Worm (Caenorhabditis elegans): Measurements from ENCODE around the gene srd-2.

ce11 chrII:10174338-10174737 is 13.4 kb downstream of the srd-2 start, which contains the start of gene F33H1.4:
- peak; percentile 80 for TF ChIP-seq F33H1.4 (GFP tag; IDR thresholded peaks at IDR 0.05)
- TF ChIP-seq T26A5.8 (tag; optimal IDR thresholded peaks at IDR 0.05), result no peak
- 0 out of 2 replicates have a peak, but pooled peaks have one; percentile 48 for TF ChIP-seq B0336.3 (GFP tag; IDR thresholded peaks at IDR 0.05)
- no peak for TF ChIP-seq F23B12.7 (tag; optimal IDR thresholded peaks at IDR 0.05; ENCODE audit: insufficient read depth)
- no peak for TF ChIP-seq pha-4 (tag; optimal IDR thresholded peaks at IDR 0.05)
- TF ChIP-seq snpc-4 (GFP tag; optimal IDR thresholded peaks at IDR 0.05), result no peak
- TF ChIP-seq snpc-4 (tag; optimal IDR thresholded peaks at IDR 0.05), result peak in 1 of 4 experiments; percentile 6
- no peak for TF ChIP-seq fkh-3 (tag; optimal IDR thresholded peaks at IDR 0.05)
- no peak for TF ChIP-seq nfya-2 (GFP tag; IDR thresholded peaks at IDR 0.05)
- no peak for TF ChIP-seq F39B2.1 (GFP tag; IDR thresholded peaks at IDR 0.05)
- peak; percentile 26 for TF ChIP-seq repo-1 (tag; optimal IDR thresholded peaks at IDR 0.05)
- TF ChIP-seq unc-130 (GFP tag; optimal IDR thresholded peaks at IDR 0.05), result peak; percentile 31
- TF ChIP-seq F49E8.2 (tag; optimal IDR thresholded peaks at IDR 0.05; ENCODE audit: insufficient read depth), result peak; percentile 60
- TF ChIP-seq lin-26 (GFP tag; IDR thresholded peaks at IDR 0.05), result no peak
- no peak for TF ChIP-seq dpl-1 (GFP tag; optimal IDR thresholded peaks at IDR 0.05)
